Fruit fly (Drosophila melanogaster) whole organism, embryonic: ENCODE data around the gene CG11698.

Source experiments
- Adf1 ChIP-seq: fragments of 200-800 bp; sonication (Bioruptor generic); IDR thresholded peaks from 2 replicates; pipeline ENCODE4 v1.3.6; 2022; ENCODE audit warnings: missing biosample characterization, missing genetic modification characterization
- B-H2 ChIP-seq: fragments of 200-800 bp; sonication (Bioruptor generic); optimal IDR thresholded peaks from 2 replicates; lab custom pipeline; 2018; ENCODE audit warnings: missing biosample characterization, mild to moderate bottlenecking, missing genetic modification characterization
- CG10321 ChIP-seq: fragments of 200-800 bp; sonication (Bioruptor generic); IDR thresholded peaks from 2 replicates; pipeline ENCODE4 v1.3.6; 2022; ENCODE audit warnings: missing biosample characterization, missing genetic modification characterization
- CG10959 ChIP-seq: fragments of 200-800 bp; sonication (Bioruptor generic); IDR thresholded peaks from 2 replicates; pipeline ENCODE4 v1.3.6; 2022; ENCODE audit warnings: missing biosample characterization, missing genetic modification characterization
- CG12104 ChIP-seq: fragments of 200-800 bp; sonication (Bioruptor generic); optimal IDR thresholded peaks from 3 replicates; lab custom pipeline; 2016; ENCODE audit warnings: missing biosample characterization, missing genetic modification characterization
- CG12659 ChIP-seq: fragments of 200-800 bp; sonication (Bioruptor generic); optimal IDR thresholded peaks from 3 replicates; lab custom pipeline; 2017; ENCODE audit warnings: mild to moderate bottlenecking, missing biosample characterization, missing genetic modification reagents, missing genetic modification characterization
- CG12769 ChIP-seq: fragments of 200-800 bp; sonication (Bioruptor generic); optimal IDR thresholded peaks from 2 replicates; lab custom pipeline; 2019; ENCODE audit warnings: missing biosample characterization, mild to moderate bottlenecking, missing genetic modification characterization, moderate library complexity
- CG13123 ChIP-seq: fragments of 200-800 bp; sonication (Bioruptor generic); optimal IDR thresholded peaks from 2 replicates; lab custom pipeline; 2016; ENCODE audit warnings: missing biosample characterization, missing genetic modification characterization
- CG14050 ChIP-seq: fragments of 200-800 bp; sonication (Bioruptor generic); IDR thresholded peaks from 3 replicates; pipeline ENCODE4 v1.3.6; 2022; ENCODE audit warnings: missing biosample characterization, missing genetic modification characterization
- CG14965 ChIP-seq: fragments of 200-800 bp; sonication (Bioruptor generic); optimal IDR thresholded peaks from 2 replicates; lab custom pipeline; 2016; ENCODE audit warnings: missing biosample characterization, missing genetic modification characterization, borderline replicate concordance
- CG15696 ChIP-seq: fragments of 200-800 bp; sonication (Bioruptor generic); optimal IDR thresholded peaks from 2 replicates; lab custom pipeline; 2019; ENCODE audit warnings: missing biosample characterization, mild to moderate bottlenecking, missing genetic modification characterization, moderate library complexity
- CG17385 ChIP-seq: fragments of 200-800 bp; sonication (Bioruptor generic); optimal IDR thresholded peaks from 3 replicates; lab custom pipeline; 2018; ENCODE audit warnings: missing biosample characterization, mild to moderate bottlenecking, missing genetic modification characterization
- CG18476 ChIP-seq: fragments of 200-800 bp; sonication (Bioruptor generic); optimal IDR thresholded peaks from 2 replicates; lab custom pipeline; 2016; ENCODE audit warnings: missing biosample characterization, mild to moderate bottlenecking, missing genetic modification characterization
- CG2199 ChIP-seq: fragments of 200-800 bp; sonication (Bioruptor generic); IDR thresholded peaks from 3 replicates; pipeline ENCODE4 v1.3.6; 2022; ENCODE audit warnings: missing biosample characterization, missing genetic modification characterization
- CG2202 ChIP-seq: fragments of 200-800 bp; sonication (Bioruptor generic); optimal IDR thresholded peaks from 2 replicates; lab custom pipeline; 2018; ENCODE audit warnings: missing biosample characterization, mild to moderate bottlenecking, missing genetic modification characterization
- CG2712 ChIP-seq: fragments of 200-800 bp; optimal IDR thresholded peaks from 3 replicates; lab custom pipeline; 2019; ENCODE audit warnings: missing biosample characterization, mild to moderate bottlenecking, missing genetic modification characterization, moderate library complexity
- CG30403 ChIP-seq: fragments of 200-800 bp; sonication (Bioruptor generic); optimal IDR thresholded peaks from 3 replicates; lab custom pipeline; 2016; ENCODE audit warnings: missing biosample characterization, missing genetic modification characterization
- CG32772 ChIP-seq: fragments of 200-800 bp; sonication (Bioruptor generic); IDR thresholded peaks from 2 replicates; pipeline ENCODE4 v1.3.6; 2022; ENCODE audit warnings: missing biosample characterization, missing genetic modification characterization
- CG3726 ChIP-seq: fragments of 200-800 bp; sonication (Bioruptor generic); IDR thresholded peaks from 3 replicates; pipeline ENCODE4, ENCODE4 v1.3.6; 2022; ENCODE audit warnings: missing biosample characterization, missing genetic modification characterization
- CG4360 ChIP-seq: fragments of 200-800 bp; sonication (Bioruptor generic); IDR thresholded peaks from 2 replicates; pipeline ENCODE4 v1.3.6; 2022; ENCODE audit warnings: missing biosample characterization, missing genetic modification characterization
- CG6254 ChIP-seq: fragments of 200-800 bp; sonication (Bioruptor generic); optimal IDR thresholded peaks from 3 replicates; lab custom pipeline; 2017; ENCODE audit warnings: mild to moderate bottlenecking, missing biosample characterization, missing genetic modification reagents, missing genetic modification characterization
- CG7372 ChIP-seq: fragments of 200-800 bp; sonication (Bioruptor generic); IDR thresholded peaks from 2 replicates; pipeline ENCODE4 v1.3.6; 2022; ENCODE audit warnings: missing biosample characterization, missing genetic modification characterization
- CG9609 ChIP-seq: fragments of 200-800 bp; sonication (Bioruptor generic); optimal IDR thresholded peaks from 3 replicates; lab custom pipeline; 2016; ENCODE audit warnings: missing biosample characterization, missing genetic modification characterization
- CrebB ChIP-seq: fragments of 200-800 bp; sonication (Bioruptor generic); optimal IDR thresholded peaks from 3 replicates; lab custom pipeline; 2018; ENCODE audit warnings: missing biosample characterization, mild to moderate bottlenecking, missing genetic modification characterization
- ERR ChIP-seq: fragments of 200-800 bp; sonication (Bioruptor generic); optimal IDR thresholded peaks from 2 replicates; lab custom pipeline; 2016; ENCODE audit warnings: missing biosample characterization, missing genetic modification characterization
- HLH4C ChIP-seq: fragments of 200-800 bp; sonication (Bioruptor generic); IDR thresholded peaks from 3 replicates; pipeline ENCODE4 v1.3.6; 2022; ENCODE audit warnings: missing biosample characterization, missing genetic modification characterization; ENCODE audit not compliant: partially characterized antibody
- HLH54F ChIP-seq: fragments of 200-800 bp; sonication (Bioruptor generic); optimal IDR thresholded peaks from 3 replicates; lab custom pipeline; 2016; ENCODE audit warnings: missing biosample characterization, missing genetic modification characterization
- HLHmδ ChIP-seq: fragments of 200-800 bp; sonication (Bioruptor generic); optimal IDR thresholded peaks from 2 replicates; lab custom pipeline; 2018; ENCODE audit warnings: missing biosample characterization, mild to moderate bottlenecking, missing genetic modification characterization, moderate library complexity
- HmgZ ChIP-seq: fragments of 200-800 bp; sonication (Bioruptor generic); optimal IDR thresholded peaks from 2 replicates; lab custom pipeline; 2018; ENCODE audit warnings: missing biosample characterization, mild to moderate bottlenecking, missing genetic modification characterization
- Hsf ChIP-seq: fragments of 200-800 bp; sonication (Bioruptor generic); optimal IDR thresholded peaks from 3 replicates; lab custom pipeline; 2016; ENCODE audit warnings: missing biosample characterization, missing genetic modification characterization
- Lhr ChIP-seq: fragments of 200-800 bp; sonication (Bioruptor generic); optimal IDR thresholded peaks from 3 replicates; lab custom pipeline; 2017; ENCODE audit warnings: mild to moderate bottlenecking, missing biosample characterization, missing genetic modification reagents, missing genetic modification characterization
- Lim3 ChIP-seq: fragments of 200-800 bp; sonication (Bioruptor generic); IDR thresholded peaks from 2 replicates; pipeline ENCODE4 v1.3.6; 2022; ENCODE audit warnings: missing biosample characterization, missing genetic modification characterization
- Sry-δ ChIP-seq: fragments of 200-800 bp; sonication (Bioruptor generic); optimal IDR thresholded peaks from 2 replicates; lab custom pipeline; 2016; ENCODE audit warnings: missing biosample characterization, missing genetic modification characterization
- Ssrp ChIP-seq: fragments of 200-800 bp; sonication (Bioruptor generic); optimal IDR thresholded peaks from 2 replicates; lab custom pipeline; 2018; ENCODE audit warnings: missing biosample characterization, mild to moderate bottlenecking, missing genetic modification characterization, moderate library complexity
- ac ChIP-seq: fragments of 200-800 bp; sonication (Bioruptor generic); optimal IDR thresholded peaks from 3 replicates; lab custom pipeline; 2017; ENCODE audit warnings: missing biosample characterization, mild to moderate bottlenecking, missing genetic modification characterization
- bbx ChIP-seq: fragments of 200-800 bp; sonication (Bioruptor generic); IDR thresholded peaks from 2 replicates; pipeline ENCODE4 v1.3.6; 2022; ENCODE audit warnings: missing biosample characterization, missing genetic modification characterization; ENCODE audit not compliant: partially characterized antibody
- bsh ChIP-seq, 2 experiments: fragments of 200-800 bp; sonication (Bioruptor generic); optimal IDR thresholded peaks; 2 replicates each; lab custom pipeline; 2017 to 2018; ENCODE audit warnings: mild to moderate bottlenecking in 2 of 2, missing biosample characterization in 2 of 2, missing genetic modification characterization in 2 of 2, moderate library complexity in 1 of 2
- cg ChIP-seq: fragments of 200-800 bp; sonication (Bioruptor generic); optimal IDR thresholded peaks from 3 replicates; lab custom pipeline; 2019; ENCODE audit warnings: missing biosample characterization, mild to moderate bottlenecking, missing genetic modification characterization, moderate library complexity
- chm ChIP-seq: fragments of 200-800 bp; sonication (Bioruptor generic); IDR thresholded peaks from 2 replicates; pipeline ENCODE4 v1.3.6; 2022; ENCODE audit warnings: missing biosample characterization, missing genetic modification characterization
- ci ChIP-seq: fragments of 200-800 bp; sonication (Bioruptor generic); IDR thresholded peaks from 3 replicates; pipeline ENCODE4 v1.3.6; 2022; ENCODE audit warnings: missing biosample characterization, missing genetic modification characterization
- gsb ChIP-seq: fragments of 200-800 bp; sonication (Bioruptor generic); IDR thresholded peaks from 2 replicates; pipeline ENCODE4 v1.3.6; 2022; ENCODE audit warnings: missing biosample characterization, missing genetic modification characterization
- kni ChIP-seq: fragments of 200-800 bp; sonication (Bioruptor generic); optimal IDR thresholded peaks from 3 replicates; lab custom pipeline; 2017; ENCODE audit warnings: mild to moderate bottlenecking, missing biosample characterization, missing genetic modification reagents, missing genetic modification characterization
- lab ChIP-seq: fragments of 200-800 bp; sonication (Bioruptor generic); optimal IDR thresholded peaks from 3 replicates; lab custom pipeline; 2017; ENCODE audit warnings: missing biosample characterization, missing genetic modification characterization, mild to moderate bottlenecking, moderate library complexity, missing genetic modification reagents
- nerfin-1 ChIP-seq: fragments of 200-800 bp; sonication (Bioruptor generic); optimal IDR thresholded peaks from 3 replicates; lab custom pipeline; 2019; ENCODE audit warnings: missing biosample characterization, mild to moderate bottlenecking, missing genetic modification characterization, moderate library complexity
- nmo ChIP-seq: fragments of 200-800 bp; sonication (Bioruptor generic); optimal IDR thresholded peaks from 2 replicates; lab custom pipeline; 2018; ENCODE audit warnings: missing biosample characterization, mild to moderate bottlenecking, missing genetic modification characterization, moderate library complexity
- pho ChIP-seq: fragments of 200-800 bp; sonication (Bioruptor generic); optimal IDR thresholded peaks from 2 replicates; lab custom pipeline; 2016; ENCODE audit warnings: missing biosample characterization, missing genetic modification characterization
- schlank ChIP-seq: fragments of 200-800 bp; sonication (Bioruptor generic); optimal IDR thresholded peaks from 2 replicates; lab custom pipeline; 2018; ENCODE audit warnings: missing biosample characterization, mild to moderate bottlenecking, missing genetic modification characterization
- toy ChIP-seq: fragments of 200-800 bp; sonication (Bioruptor generic); IDR thresholded peaks from 2 replicates; pipeline ENCODE4 v1.3.6; 2022; ENCODE audit warnings: missing biosample characterization, missing genetic modification characterization
- yki ChIP-seq: fragments of >200 bp; optimal IDR thresholded peaks from 3 replicates; lab custom pipeline; 2018

The CG11698 gene

dm6 chr3R:8264302-8265080, 47.5 kb upstream of the CG11698 start, which contains the start of the genes RPA1 and Mcm2 (continued):
- peak; percentile 23; the same call in 1 of the 3 replicates for TF ChIP-seq CG14050 (GFP tag; lab: Robert Waterston, UW)
- TF ChIP-seq CG6254 (GFP tag; lab: Kevin White, UChicago): no peak
- peak; percentile 74 for TF ChIP-seq Hsf (GFP tag; lab: Kevin White, UChicago)
- peak; percentile 76 for TF ChIP-seq kni (GFP tag; lab: Kevin White, UChicago)
- TF ChIP-seq cg (GFP tag; lab: Kevin White, UChicago): no peak
- TF ChIP-seq HLH4C (GFP tag; lab: Robert Waterston, UW): no peak
- no peak for TF ChIP-seq ac
- TF ChIP-seq B-H2: peak; percentile 68
- no peak for TF ChIP-seq lab (GFP tag; lab: Kevin White, UChicago)
- 0 out of 3 replicates have a peak, but pooled peaks have one; percentile 32 for TF ChIP-seq CG2199 (GFP tag; lab: Robert Waterston, UW)
- 0 out of 2 replicates have a peak, but pooled peaks have one; percentile 19 for TF ChIP-seq gsb (GFP tag; lab: Robert Waterston, UW)
- TF ChIP-seq CG10321 (GFP tag; lab: Robert Waterston, UW): no peak
- TF ChIP-seq chm (GFP tag; lab: Robert Waterston, UW): peak; percentile 79
- TF ChIP-seq CG15696 (tag; lab: Kevin White, UChicago): peak; percentile 72
- peak; percentile 67 for TF ChIP-seq CG9609
- peak; percentile 88 for TF ChIP-seq CG12659
- no peak for TF ChIP-seq CG14965 (GFP tag; lab: Kevin White, UChicago)
- peak; percentile 87 for TF ChIP-seq nmo (GFP tag; lab: Kevin White, UChicago)
- TF ChIP-seq toy (GFP tag; lab: Robert Waterston, UW): peak; percentile 67; the same call in 1 of the 2 replicates
- TF ChIP-seq CG30403 (GFP tag; lab: Kevin White, UChicago): peak; percentile 90
- TF ChIP-seq Adf1 (GFP tag; lab: Robert Waterston, UW): no peak; the same call in none of the 2 replicates
- peak; percentile 50 for TF ChIP-seq CG18476 (GFP tag; lab: Kevin White, UChicago)
- TF ChIP-seq HLHmδ (GFP tag; lab: Kevin White, UChicago): peak; percentile 43
- TF ChIP-seq CG7372 (GFP tag; lab: Robert Waterston, UW): peak; percentile 72; the same call in 1 of the 2 replicates
- peak; percentile 14; the same call in 1 of the 2 replicates for TF ChIP-seq CG4360
- peak; percentile 83 for TF ChIP-seq CG2712
- TF ChIP-seq Lhr (GFP tag; lab: Kevin White, UChicago): peak; percentile 19
- TF ChIP-seq bsh (GFP tag; optimal IDR thresholded peaks at IDR 0.05; lab: Kevin White, UChicago): peak in 1 of 2 experiments; percentile 66
- TF ChIP-seq CG10959: peak; percentile 51
- no peak for TF ChIP-seq CG12769
- peak; percentile 22 for TF ChIP-seq CG2202 (tag; lab: Kevin White, UChicago)
- TF ChIP-seq Lim3 (GFP tag; lab: Robert Waterston, UW): no peak
- TF ChIP-seq CG3726 (GFP tag; lab: Robert Waterston, UW): peak; percentile 70; the same call in 1 of the 3 replicates
- no peak for TF ChIP-seq ERR (GFP tag; lab: Kevin White, UChicago)
- peak; percentile 69 for TF ChIP-seq ci
- peak; percentile 66 for TF ChIP-seq CG17385
- TF ChIP-seq HmgZ (tag; lab: Kevin White, UChicago): peak; percentile 63
- peak; percentile 20 for TF ChIP-seq CG13123 (GFP tag; lab: Kevin White, UChicago)
- peak; percentile 33 for TF ChIP-seq schlank (tag; lab: Kevin White, UChicago)
- TF ChIP-seq HLH54F (GFP tag; lab: Kevin White, UChicago): peak; percentile 71
- TF ChIP-seq nerfin-1: peak; percentile 64
- peak; percentile 82 for TF ChIP-seq Ssrp
- peak; percentile 39; the same call in 1 of the 2 replicates for TF ChIP-seq bbx (GFP tag; lab: Robert Waterston, UW)
- peak; percentile 68 for TF ChIP-seq CG12104
- no peak for TF ChIP-seq CrebB
- no peak for TF ChIP-seq yki (lab: Kevin White, UChicago)
- TF ChIP-seq Sry-δ: no peak
- TF ChIP-seq CG32772 (GFP tag; lab: Robert Waterston, UW): peak; percentile 70
- TF ChIP-seq pho (GFP tag; lab: Kevin White, UChicago): peak; percentile 68
